Fruit fly (Drosophila melanogaster) whole organism, embryonic: ENCODE results near the gene CG1703.

ENCODE experiments used
- Abd-B ChIP-seq: fragments of 200-800 bp; sonication (Bioruptor generic); optimal IDR thresholded peaks from 2 replicates; lab custom pipeline; 2018; ENCODE audit warnings: missing biosample characterization, mild to moderate bottlenecking, missing genetic modification characterization, moderate library complexity
- B-H2 ChIP-seq: fragments of 200-800 bp; sonication (Bioruptor generic); optimal IDR thresholded peaks from 2 replicates; lab custom pipeline; 2018; ENCODE audit warnings: missing biosample characterization, mild to moderate bottlenecking, missing genetic modification characterization
- C15 ChIP-seq: fragments of 200-800 bp; sonication (Bioruptor generic); IDR thresholded peaks from 3 replicates; pipeline ENCODE4 v1.3.6; 2022; ENCODE audit warnings: missing biosample characterization, missing genetic modification characterization
- CG10267 ChIP-seq: fragments of 200-800 bp; sonication (Bioruptor generic); optimal IDR thresholded peaks from 2 replicates; lab custom pipeline; 2018; ENCODE audit warnings: missing biosample characterization, mild to moderate bottlenecking, missing genetic modification characterization, moderate library complexity
- CG10431 ChIP-seq: fragments of 200-800 bp; sonication (Bioruptor generic); optimal IDR thresholded peaks from 3 replicates; lab custom pipeline; 2018; ENCODE audit warnings: missing biosample characterization, mild to moderate bottlenecking, missing genetic modification characterization
- CG10543 ChIP-seq: fragments of 200-800 bp; sonication (Bioruptor generic); optimal IDR thresholded peaks from 3 replicates; lab custom pipeline; 2017; ENCODE audit warnings: missing biosample characterization, mild to moderate bottlenecking, missing genetic modification characterization, moderate library complexity
- CG11504 ChIP-seq: fragments of 200-800 bp; sonication (Bioruptor generic); optimal IDR thresholded peaks from 3 replicates; lab custom pipeline; 2019; ENCODE audit warnings: missing biosample characterization, mild to moderate bottlenecking, missing genetic modification characterization, moderate library complexity
- CG12391 ChIP-seq: fragments of 200-800 bp; sonication (Bioruptor generic); optimal IDR thresholded peaks from 3 replicates; lab custom pipeline; 2018; ENCODE audit warnings: missing biosample characterization, mild to moderate bottlenecking, missing genetic modification characterization, moderate library complexity
- CG13287 ChIP-seq: fragments of 200-800 bp; sonication (Bioruptor generic); IDR thresholded peaks from 2 replicates; pipeline ENCODE4 v1.3.6; 2022; ENCODE audit warnings: missing biosample characterization, missing genetic modification characterization; ENCODE audit not compliant: partially characterized antibody
- CG13296 ChIP-seq: fragments of 200-800 bp; sonication (Bioruptor generic); optimal IDR thresholded peaks from 3 replicates; lab custom pipeline; 2018; ENCODE audit warnings: missing biosample characterization, mild to moderate bottlenecking, missing genetic modification characterization
- CG13624 ChIP-seq: fragments of 200-800 bp; sonication (Bioruptor generic); optimal IDR thresholded peaks from 2 replicates; lab custom pipeline; 2016; ENCODE audit warnings: missing biosample characterization, missing genetic modification characterization
- CG17359 ChIP-seq: fragments of 200-800 bp; sonication (Bioruptor generic); optimal IDR thresholded peaks from 3 replicates; lab custom pipeline; 2018; ENCODE audit warnings: missing biosample characterization, mild to moderate bottlenecking, missing genetic modification characterization, moderate library complexity
- CG17802 ChIP-seq: fragments of 200-800 bp; sonication (Bioruptor generic); optimal IDR thresholded peaks from 2 replicates; lab custom pipeline; 2018; ENCODE audit warnings: missing biosample characterization, mild to moderate bottlenecking, missing genetic modification characterization, moderate library complexity
- CG2116 ChIP-seq: fragments of 200-800 bp; sonication (Bioruptor generic); optimal IDR thresholded peaks from 3 replicates; lab custom pipeline; 2018; ENCODE audit warnings: missing biosample characterization, mild to moderate bottlenecking, missing genetic modification characterization
- CG30020 ChIP-seq: fragments of 200-800 bp; optimal IDR thresholded peaks from 2 replicates; lab custom pipeline; 2019; ENCODE audit warnings: missing biosample characterization, mild to moderate bottlenecking, missing genetic modification characterization, moderate library complexity
- CG34376 ChIP-seq: fragments of 200-800 bp; sonication (Bioruptor generic); optimal IDR thresholded peaks from 2 replicates; lab custom pipeline; 2018; ENCODE audit warnings: missing biosample characterization, mild to moderate bottlenecking, missing genetic modification characterization
- CG3847 ChIP-seq: fragments of 200-800 bp; sonication (Bioruptor generic); IDR thresholded peaks from 2 replicates; pipeline ENCODE4 v1.3.6; 2022; ENCODE audit warnings: missing biosample characterization, missing genetic modification characterization
- CG4617 ChIP-seq: fragments of 200-800 bp; sonication (Bioruptor generic); optimal IDR thresholded peaks from 3 replicates; lab custom pipeline; 2016; ENCODE audit warnings: missing biosample characterization, missing genetic modification characterization, borderline replicate concordance
- CG5953 ChIP-seq: fragments of 200-800 bp; sonication (Bioruptor generic); IDR thresholded peaks from 2 replicates; pipeline ENCODE4 v1.3.6; 2022; ENCODE audit warnings: missing biosample characterization, missing genetic modification characterization
- CG6791 ChIP-seq: fragments of 200-800 bp; sonication (Bioruptor generic); IDR thresholded peaks from 3 replicates; pipeline ENCODE4 v1.3.6; 2022; ENCODE audit warnings: missing biosample characterization, missing genetic modification characterization; ENCODE audit not compliant: partially characterized antibody
- CG7745 ChIP-seq: fragments of 200-800 bp; sonication (Bioruptor generic); optimal IDR thresholded peaks from 2 replicates; lab custom pipeline; 2018; ENCODE audit warnings: missing biosample characterization, mild to moderate bottlenecking, missing genetic modification characterization, moderate library complexity
- CG7928 ChIP-seq: fragments of 200-800 bp; sonication (Bioruptor generic); optimal IDR thresholded peaks from 2 replicates; lab custom pipeline; 2017; ENCODE audit warnings: missing biosample characterization, mild to moderate bottlenecking, missing genetic modification characterization
- CG8290 ChIP-seq, 3 experiments: fragments of 200-800 bp; sonication (Bioruptor generic); optimal IDR thresholded peaks; 2 replicates each; lab custom pipeline; 2016 to 2019; ENCODE audit warnings: missing biosample characterization in 3 of 3, missing genetic modification characterization in 3 of 3, mild to moderate bottlenecking in 2 of 3, moderate library complexity in 1 of 3
- CG9609 ChIP-seq: fragments of 200-800 bp; sonication (Bioruptor generic); optimal IDR thresholded peaks from 3 replicates; lab custom pipeline; 2016; ENCODE audit warnings: missing biosample characterization, missing genetic modification characterization
- CTCF ChIP-seq: fragments of 200-800 bp; sonication (Bioruptor generic); optimal IDR thresholded peaks from 2 replicates; lab custom pipeline; 2017; ENCODE audit warnings: missing biosample characterization, mild to moderate bottlenecking, missing genetic modification characterization, moderate library complexity
- D19A ChIP-seq: fragments of 200-800 bp; optimal IDR thresholded peaks from 3 replicates; lab custom pipeline; 2019; ENCODE audit warnings: missing biosample characterization, mild to moderate bottlenecking, missing genetic modification characterization, moderate library complexity
- H15 ChIP-seq: fragments of 200-800 bp; sonication (Bioruptor generic); IDR thresholded peaks from 3 replicates; pipeline ENCODE4 v1.3.6; 2022; ENCODE audit warnings: missing biosample characterization, missing genetic modification characterization
- Kr ChIP-seq: fragments of 200-800 bp; sonication (Bioruptor generic); optimal IDR thresholded peaks from 2 replicates; lab custom pipeline; 2017; ENCODE audit warnings: missing biosample characterization, mild to moderate bottlenecking, missing genetic modification characterization
- Lhr ChIP-seq: fragments of 200-800 bp; sonication (Bioruptor generic); optimal IDR thresholded peaks from 3 replicates; lab custom pipeline; 2017; ENCODE audit warnings: mild to moderate bottlenecking, missing biosample characterization, missing genetic modification reagents, missing genetic modification characterization
- Med ChIP-seq: fragments of 200-800 bp; sonication (Bioruptor generic); peaks from one replicate; lab custom pipeline; 2016; ENCODE audit warnings: missing biosample characterization, missing genetic modification characterization, mild to moderate bottlenecking, inconsistent platforms, moderate library complexity
- Myb ChIP-seq: fragments of 200-800 bp; sonication (Bioruptor generic); optimal IDR thresholded peaks from 2 replicates; lab custom pipeline; 2016; ENCODE audit warnings: missing biosample characterization, missing genetic modification characterization
- NC2β ChIP-seq: fragments of 200-800 bp; sonication (Bioruptor generic); optimal IDR thresholded peaks from 2 replicates; lab custom pipeline; 2016; ENCODE audit warnings: missing biosample characterization, missing genetic modification characterization
- TFAM ChIP-seq: fragments of 200-800 bp; sonication (Bioruptor generic); optimal IDR thresholded peaks from 2 replicates; lab custom pipeline; 2017; ENCODE audit warnings: missing biosample characterization, missing genetic modification characterization, inconsistent platforms
- Xbp1 ChIP-seq: fragments of 200-800 bp; sonication (Bioruptor generic); optimal IDR thresholded peaks from 3 replicates; lab custom pipeline; 2016; ENCODE audit warnings: missing biosample characterization, mild to moderate bottlenecking, missing genetic modification characterization
- al ChIP-seq: fragments of 200-800 bp; sonication (Bioruptor generic); IDR thresholded peaks from 2 replicates; pipeline ENCODE4 v1.3.6; 2022; ENCODE audit warnings: missing biosample characterization, missing genetic modification characterization
- ash1 ChIP-seq: fragments of 200-800 bp; sonication (Bioruptor generic); optimal IDR thresholded peaks from 2 replicates; lab custom pipeline; 2018; ENCODE audit warnings: missing biosample characterization, mild to moderate bottlenecking, missing genetic modification characterization
- chinmo ChIP-seq: fragments of 200-800 bp; sonication (Bioruptor generic); IDR thresholded peaks from 4 replicates; pipeline ENCODE4 v1.3.6; 2022; ENCODE audit warnings: missing biosample characterization, missing genetic modification characterization; ENCODE audit not compliant: partially characterized antibody
- chm ChIP-seq: fragments of 200-800 bp; sonication (Bioruptor generic); IDR thresholded peaks from 2 replicates; pipeline ENCODE4 v1.3.6; 2022; ENCODE audit warnings: missing biosample characterization, missing genetic modification characterization
- dan ChIP-seq: fragments of 200-800 bp; sonication (Bioruptor generic); IDR thresholded peaks from 2 replicates; pipeline ENCODE4 v1.3.6; 2022; ENCODE audit warnings: missing biosample characterization, missing genetic modification characterization
- esg ChIP-seq: fragments of 200-800 bp; sonication (Bioruptor generic); conservative IDR thresholded peaks from 2 replicates; pipeline ENCODE4 v1.3.6; 2022; ENCODE audit warnings: missing biosample characterization, missing genetic modification characterization
- fd3F ChIP-seq: fragments of 200-800 bp; sonication (Bioruptor generic); optimal IDR thresholded peaks from 2 replicates; lab custom pipeline; 2018; ENCODE audit warnings: missing biosample characterization, mild to moderate bottlenecking, missing genetic modification characterization, moderate library complexity
- lbe ChIP-seq: fragments of 200-800 bp; sonication (Bioruptor generic); optimal IDR thresholded peaks from 2 replicates; lab custom pipeline; 2016; ENCODE audit warnings: missing biosample characterization, mild to moderate bottlenecking, missing genetic modification characterization
- run ChIP-seq: fragments of 200-800 bp; sonication (Bioruptor generic); optimal IDR thresholded peaks from 3 replicates; lab custom pipeline; 2018; ENCODE audit warnings: missing biosample characterization, mild to moderate bottlenecking, missing genetic modification characterization
- sens-2 ChIP-seq: fragments of 200-800 bp; sonication (Bioruptor generic); IDR thresholded peaks from 2 replicates; pipeline ENCODE4 v1.3.6; 2022; ENCODE audit warnings: missing biosample characterization, missing genetic modification characterization
- sna ChIP-seq: fragments of 200-800 bp; sonication (Bioruptor generic); IDR thresholded peaks from 2 replicates; pipeline ENCODE4 v1.3.6; 2022; ENCODE audit warnings: missing biosample characterization, missing genetic modification characterization; ENCODE audit not compliant: partially characterized antibody
- sqz ChIP-seq: fragments of 200-800 bp; sonication (Bioruptor generic); optimal IDR thresholded peaks from 3 replicates; lab custom pipeline; 2018; ENCODE audit warnings: missing biosample characterization, mild to moderate bottlenecking, missing genetic modification characterization
- tin ChIP-seq: fragments of 200-800 bp; sonication (Bioruptor generic); optimal IDR thresholded peaks from 3 replicates; lab custom pipeline; 2016; ENCODE audit warnings: missing biosample characterization, missing genetic modification characterization
- tio ChIP-seq: fragments of 200-800 bp; sonication (Bioruptor generic); optimal IDR thresholded peaks from 2 replicates; lab custom pipeline; 2017; ENCODE audit warnings: missing biosample characterization, missing genetic modification characterization, inconsistent platforms
- unc-4 ChIP-seq: fragments of 200-800 bp; sonication (Bioruptor generic); IDR thresholded peaks from 2 replicates; pipeline ENCODE4 v1.3.6; 2022; ENCODE audit warnings: missing biosample characterization, missing genetic modification characterization; ENCODE audit not compliant: partially characterized antibody
- zen ChIP-seq: fragments of 200-800 bp; sonication (Bioruptor generic); optimal IDR thresholded peaks from 3 replicates; lab custom pipeline; 2018; ENCODE audit warnings: missing biosample characterization, mild to moderate bottlenecking, missing genetic modification characterization, moderate library complexity

Gene CG1703

DNA sequence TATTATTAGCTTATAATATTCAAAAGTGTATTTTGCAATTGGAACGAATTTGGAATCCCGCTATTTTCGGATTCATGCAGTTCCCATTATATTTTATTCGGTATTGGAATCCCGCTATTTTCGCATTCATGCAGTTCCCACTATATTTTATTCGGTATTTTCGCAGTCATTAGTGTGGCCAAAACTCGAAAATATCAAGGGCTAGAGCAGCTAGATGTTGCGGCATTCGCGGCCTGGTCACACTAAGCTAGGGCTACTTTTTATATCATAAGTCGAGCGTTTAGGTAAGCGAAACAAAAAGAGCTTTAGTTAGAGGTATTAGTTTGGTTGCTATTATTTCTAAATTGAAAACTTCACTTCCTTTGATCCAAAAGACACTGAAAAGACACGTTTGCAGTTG, 32.9 kb upstream of the CG1703 start (continued):
- TF ChIP-seq run (no peak), NC2β (no peak), zen (tag; lab: Kevin White, UChicago) (no peak), H15 (GFP tag; lab: Robert Waterston, UW) (no peak), CG12391 (tag; lab: Kevin White, UChicago) (peak; percentile 42), CG13287 (GFP tag; lab: Robert Waterston, UW) (peak; percentile 77), C15 (no peak), CG30020 (tag; lab: Kevin White, UChicago) (no peak), Med (GFP tag; lab: Kevin White, UChicago) (peak; percentile 66), sna (GFP tag; lab: Robert Waterston, UW) (0 out of 2 replicates have a peak, but pooled peaks have one; percentile 42), Kr (GFP tag; lab: Kevin White, UChicago) (no peak), Abd-B (GFP tag; lab: Kevin White, UChicago) (no peak), CG3847 (peak; percentile 18; the same call in 1 of the 2 replicates), esg (GFP tag; lab: Robert Waterston, UW) (no peak), CG10431 (GFP tag; lab: Kevin White, UChicago) (peak; percentile 2), CG13624 (no peak), CG5953 (GFP tag; lab: Robert Waterston, UW) (no peak), ash1 (no peak), sqz (GFP tag; lab: Kevin White, UChicago) (no peak), al (GFP tag; lab: Robert Waterston, UW) (no peak), Myb (GFP tag; lab: Kevin White, UChicago) (peak; percentile 17), CG11504 (tag; lab: Kevin White, UChicago) (no peak), TFAM (no peak), CG34376 (GFP tag; lab: Kevin White, UChicago) (no peak), tio (no peak), chm (GFP tag; lab: Robert Waterston, UW) (0 out of 2 replicates have a peak, but pooled peaks have one; percentile 26), CG6791 (GFP tag; lab: Robert Waterston, UW) (peak; percentile 69), fd3F (GFP tag; lab: Kevin White, UChicago) (no peak), sens-2 (no peak), lbe (GFP tag; lab: Kevin White, UChicago) (no peak), CG7928 (peak; percentile 78), CTCF (GFP tag; lab: Kevin White, UChicago) (peak; percentile 7), Lhr (GFP tag; lab: Kevin White, UChicago) (peak; percentile 95), tin (GFP tag; lab: Kevin White, UChicago) (no peak), CG4617 (GFP tag; lab: Kevin White, UChicago) (no peak), CG9609 (GFP tag; lab: Kevin White, UChicago) (no peak), CG8290 (GFP tag; optimal IDR thresholded peaks at IDR 0.05; lab: Kevin White, UChicago) (peak; percentile 96), CG8290 (tag; optimal IDR thresholded peaks at IDR 0.05; lab: Kevin White, UChicago) (peak; percentile 86 to 91), chinmo (GFP tag; lab: Robert Waterston, UW) (no peak), D19A (tag; lab: Kevin White, UChicago) (no peak), unc-4 (GFP tag; lab: Robert Waterston, UW) (peak; percentile 47; the same call in 1 of the 2 replicates), CG13296 (GFP tag; lab: Kevin White, UChicago) (no peak), B-H2 (GFP tag; lab: Kevin White, UChicago) (no peak), Xbp1 (GFP tag; lab: Kevin White, UChicago) (no peak), CG17359 (no peak), dan (GFP tag; lab: Robert Waterston, UW) (no peak), CG10543 (GFP tag; lab: Kevin White, UChicago) (no peak), CG7745 (tag; lab: Kevin White, UChicago) (no peak), CG2116 (GFP tag; lab: Kevin White, UChicago) (no peak), CG10267 (tag; lab: Kevin White, UChicago) (peak; percentile 41), CG17802 (tag; lab: Kevin White, UChicago) (no peak)
